Worm (Caenorhabditis elegans) whole organism, early embryonic: Measurements from ENCODE around the gene T14B1.1.
"Not testable (repeated sequence)": the region's sequence is repeated elsewhere in the genome, so short reads cannot be mapped to it uniquely, and the experiment has no call there.

ENCODE experiments used
- B0310.2 ChIP-seq: sonication (generic microtip); optimal IDR thresholded peaks from 2 replicates; lab custom pipeline; 2016; ENCODE audit warnings: mild to moderate bottlenecking, missing genetic modification characterization, missing compliant biosample characterization
- F13C5.2 ChIP-seq: sonication (generic microtip); optimal IDR thresholded peaks from 2 replicates; lab custom pipeline; 2017; ENCODE audit warnings: mild to moderate bottlenecking, missing genetic modification characterization, inconsistent platforms, missing compliant biosample characterization
- aly-1 ChIP-seq: sonication (generic microtip); optimal IDR thresholded peaks from 2 replicates; lab custom pipeline; 2016; ENCODE audit warnings: missing genetic modification characterization, missing compliant biosample characterization
- ama-1 ChIP-seq: fragments of 150-350 bp; optimal IDR thresholded peaks from 2 replicates; lab custom pipeline; 2014
- ceh-13 ChIP-seq: fragments of 200-800 bp; sonication (Bioruptor generic); optimal IDR thresholded peaks from 2 replicates; lab custom pipeline; 2018; ENCODE audit warnings: mild to moderate bottlenecking, missing genetic modification characterization, missing compliant biosample characterization
- ceh-36 ChIP-seq: sonication (generic microtip); optimal IDR thresholded peaks from 2 replicates; lab custom pipeline; 2016; ENCODE audit warnings: missing genetic modification characterization, inconsistent platforms, missing compliant biosample characterization
- ets-7 ChIP-seq: sonication (generic microtip); optimal IDR thresholded peaks from 2 replicates; lab custom pipeline; 2016; ENCODE audit warnings: missing genotype, missing genetic modification characterization, missing compliant biosample characterization
- flt-1 ChIP-seq: fragments of 200-800 bp; sonication (Bioruptor generic); IDR thresholded peaks from 2 replicates; pipeline ENCODE4 v1.3.6; 2022; ENCODE audit warnings: missing genetic modification characterization, missing compliant biosample characterization
- hmbx-1 ChIP-seq: sonication (generic microtip); optimal IDR thresholded peaks from 2 replicates; lab custom pipeline; 2016; ENCODE audit warnings: mild to moderate bottlenecking, missing genetic modification characterization, missing compliant biosample characterization
- hmg-4 ChIP-seq: fragments of 200-800 bp; sonication (Bioruptor generic); optimal IDR thresholded peaks from 2 replicates; lab custom pipeline; 2018; ENCODE audit warnings: mild to moderate bottlenecking, missing genetic modification characterization, missing compliant biosample characterization
- sea-1 ChIP-seq: fragments of 200-800 bp; sonication (Bioruptor generic); conservative IDR thresholded peaks from 2 replicates; pipeline ENCODE4 v1.3.6; 2022; ENCODE audit warnings: missing genetic modification characterization, missing compliant biosample characterization
- tra-4 ChIP-seq: sonication (generic microtip); optimal IDR thresholded peaks from 2 replicates; lab custom pipeline; 2017; ENCODE audit warnings: missing genetic modification characterization, missing compliant biosample characterization

- TF ChIP-seq ama-1 (lab: Kevin White, UChicago); F13C5.2 (tag; lab: Kevin White, UChicago); flt-1 (GFP tag; lab: Robert Waterston, UW); hmg-4; tra-4 (tag; lab: Kevin White, UChicago); hmbx-1 (tag; lab: Kevin White, UChicago); aly-1 (tag; lab: Kevin White, UChicago); ceh-13 (GFP tag; lab: Kevin White, UChicago); B0310.2 (tag; lab: Kevin White, UChicago); ceh-36 (tag; lab: Kevin White, UChicago); sea-1 (GFP tag; lab: Robert Waterston, UW); ets-7 (tag; lab: Kevin White, UChicago): not testable (repeated sequence)
These were observed 42.7 kb downstream of the T14B1.1 start, which contains the start of gene F34H10.1 for ce11 chrX:9625824-9626223.
